Worm (Caenorhabditis elegans) whole organism, L4 larva: ENCODE data around the gene sri-25.

Source experiments
- Y75B8A.6 ChIP-seq: fragments of 200-800 bp; sonication (Bioruptor generic); IDR thresholded peaks from 2 replicates; pipeline ENCODE4 v1.3.6; 2022; ENCODE audit warnings: missing genetic modification reagents, missing genetic modification characterization, missing compliant biosample characterization
- ceh-28 ChIP-seq: fragments of 150-350 bp; optimal IDR thresholded peaks from 2 replicates; lab custom pipeline; 2014; ENCODE audit warnings: missing biosample characterization, missing genetic modification reagents, missing genetic modification characterization
- ctbp-1 ChIP-seq: fragments of 200-800 bp; sonication (Bioruptor generic); IDR thresholded peaks from 2 replicates; pipeline ENCODE4 v1.3.6; 2022; ENCODE audit warnings: missing genetic modification reagents, missing genetic modification characterization, missing compliant biosample characterization
- daf-12 ChIP-seq: fragments of 150-350 bp; optimal IDR thresholded peaks from 2 replicates; lab custom pipeline; 2014; ENCODE audit warnings: missing biosample characterization, missing genetic modification reagents, missing genetic modification characterization
- egl-43 ChIP-seq: fragments of 200-800 bp; sonication (Bioruptor generic); IDR thresholded peaks from 2 replicates; pipeline ENCODE4 v1.3.6; 2022; ENCODE audit warnings: missing genetic modification reagents, missing genetic modification characterization, missing compliant biosample characterization
- hlh-30 ChIP-seq: sonication (generic microtip); optimal IDR thresholded peaks from 2 replicates; lab custom pipeline; 2017; ENCODE audit warnings: antibody characterized with exemption, mild to moderate bottlenecking, missing genetic modification characterization, missing compliant biosample characterization; ENCODE audit not compliant: insufficient read depth
- lin-15B ChIP-seq: fragments of 150-350 bp; sonication (generic microtip); optimal IDR thresholded peaks from 3 replicates; lab custom pipeline; 2014; ENCODE audit warnings: missing biosample characterization, missing genetic modification characterization
- lsy-2 ChIP-seq, 2 experiments: fragments of 150-350 bp in 1 of 2; sonication (generic microtip) in 1 of 2; optimal IDR thresholded peaks; 2 replicates each; lab custom pipeline; 2014 to 2017; ENCODE audit warnings: missing biosample characterization in 2 of 2, missing genetic modification characterization in 2 of 2
- nhr-41 ChIP-seq: fragments of 200-800 bp; sonication (Bioruptor generic); IDR thresholded peaks from 2 replicates; pipeline ENCODE4 v1.3.6; 2022; ENCODE audit warnings: missing genetic modification reagents, missing genetic modification characterization, missing compliant biosample characterization
- pqm-1 ChIP-seq: sonication (generic microtip); optimal IDR thresholded peaks from 2 replicates; lab custom pipeline; 2017; ENCODE audit warnings: missing biosample characterization, missing genetic modification characterization
- set-16 ChIP-seq: fragments of 200-800 bp; sonication (Bioruptor generic); IDR thresholded peaks from 2 replicates; pipeline ENCODE4 v1.3.6; 2022; ENCODE audit warnings: missing genetic modification reagents, missing genetic modification characterization, missing compliant biosample characterization
- skn-1 ChIP-seq: fragments of 150-350 bp; optimal IDR thresholded peaks from 2 replicates; lab custom pipeline; 2014; ENCODE audit warnings: missing biosample characterization, missing genetic modification characterization
- spr-1 ChIP-seq: sonication (generic microtip); optimal IDR thresholded peaks from 2 replicates; lab custom pipeline; 2016; ENCODE audit warnings: mild to moderate bottlenecking, missing genetic modification characterization, missing compliant biosample characterization

- no peak for TF ChIP-seq lin-15B (tag; lab: Kevin White, UChicago)
- no peak for TF ChIP-seq ctbp-1 (GFP tag; lab: Robert Waterston, UW)
- peak in 1 of 2 experiments; percentile 75 for TF ChIP-seq lsy-2 (tag; optimal IDR thresholded peaks at IDR 0.05; lab: Kevin White, UChicago)
- TF ChIP-seq set-16 (GFP tag; lab: Robert Waterston, UW), result no peak
- TF ChIP-seq egl-43 (GFP tag; lab: Robert Waterston, UW), result no peak
- TF ChIP-seq spr-1 (tag; lab: Kevin White, UChicago), result peak; percentile 22
- no peak for TF ChIP-seq nhr-41
- peak; percentile 51 for TF ChIP-seq pqm-1 (tag; lab: Kevin White, UChicago)
- TF ChIP-seq daf-12 (tag; lab: Kevin White, UChicago), result no peak
- no peak for TF ChIP-seq ceh-28 (tag; lab: Kevin White, UChicago)
- TF ChIP-seq skn-1, result no peak
- TF ChIP-seq Y75B8A.6 (GFP tag; lab: Robert Waterston, UW), result no peak
- TF ChIP-seq hlh-30 (tag; lab: Kevin White, UChicago), result peak; percentile 20
Observed at ce11 chrV:15187083-15188057, 29.4 kb upstream of the sri-25 start, which contains the start of the genes cyn-7 and bath-36.
